Fruit fly (Drosophila melanogaster) whole organism, embryonic: ENCODE data around the gene Cdk1.
A peak's percentile ranks its signal among the peaks of the same experiment; 100 is the strongest.

Experiments
- Atf3 ChIP-seq: fragments of 200-800 bp; sonication (Bioruptor generic); optimal IDR thresholded peaks from 3 replicates; lab custom pipeline; 2016; ENCODE audit warnings: missing biosample characterization, missing genetic modification characterization
- BEAF-32 ChIP-seq: fragments of 200-800 bp; sonication (Bioruptor generic); optimal IDR thresholded peaks from 3 replicates; lab custom pipeline; 2017; ENCODE audit warnings: missing biosample characterization, missing genetic modification characterization, mild to moderate bottlenecking, moderate library complexity, missing genetic modification reagents
- Bteb2 ChIP-seq: fragments of 200-800 bp; sonication (Bioruptor generic); optimal IDR thresholded peaks from 2 replicates; lab custom pipeline; 2016; ENCODE audit warnings: missing biosample characterization, missing genetic modification characterization
- CG10274 ChIP-seq: fragments of 200-800 bp; sonication (Bioruptor generic); optimal IDR thresholded peaks from 3 replicates; lab custom pipeline; 2017; ENCODE audit warnings: missing biosample characterization, mild to moderate bottlenecking, missing genetic modification characterization
- CG10321 ChIP-seq: fragments of 200-800 bp; sonication (Bioruptor generic); IDR thresholded peaks from 2 replicates; pipeline ENCODE4 v1.3.6; 2022; ENCODE audit warnings: missing biosample characterization, missing genetic modification characterization
- CG1233 ChIP-seq: fragments of 200-800 bp; sonication (Bioruptor generic); optimal IDR thresholded peaks from 4 replicates; lab custom pipeline; 2018; ENCODE audit warnings: missing biosample characterization, mild to moderate bottlenecking, missing genetic modification characterization
- CG12769 ChIP-seq: fragments of 200-800 bp; sonication (Bioruptor generic); optimal IDR thresholded peaks from 2 replicates; lab custom pipeline; 2019; ENCODE audit warnings: missing biosample characterization, mild to moderate bottlenecking, missing genetic modification characterization, moderate library complexity
- CG12942 ChIP-seq: fragments of 200-800 bp; sonication (Bioruptor generic); optimal IDR thresholded peaks from 3 replicates; lab custom pipeline; 2016; ENCODE audit warnings: missing biosample characterization, missing genetic modification characterization
- CG14667 ChIP-seq: fragments of 200-800 bp; sonication (Bioruptor generic); IDR thresholded peaks from 2 replicates; pipeline ENCODE4 v1.3.6; 2022; ENCODE audit warnings: missing biosample characterization, missing genetic modification characterization
- CG17568 ChIP-seq: fragments of 200-800 bp; sonication (Bioruptor generic); optimal IDR thresholded peaks from 2 replicates; lab custom pipeline; 2018; ENCODE audit warnings: missing biosample characterization, mild to moderate bottlenecking, missing genetic modification characterization, moderate library complexity
- CG17612 ChIP-seq: fragments of 200-800 bp; sonication (Bioruptor generic); IDR thresholded peaks from 2 replicates; pipeline ENCODE4 v1.3.6; 2022; ENCODE audit warnings: missing biosample characterization, missing genetic modification characterization
- CG18011 ChIP-seq: fragments of 200-800 bp; sonication (Bioruptor generic); optimal IDR thresholded peaks from 2 replicates; lab custom pipeline; 2017; ENCODE audit warnings: missing biosample characterization, missing genetic modification characterization, mild to moderate bottlenecking, moderate library complexity, missing genotype
- CG2120 ChIP-seq: fragments of 200-800 bp; sonication (Bioruptor generic); optimal IDR thresholded peaks from 3 replicates; lab custom pipeline; 2016; ENCODE audit warnings: missing biosample characterization, missing genetic modification characterization
- CG2199 ChIP-seq: fragments of 200-800 bp; sonication (Bioruptor generic); IDR thresholded peaks from 3 replicates; pipeline ENCODE4 v1.3.6; 2022; ENCODE audit warnings: missing biosample characterization, missing genetic modification characterization
- CG30020 ChIP-seq: fragments of 200-800 bp; optimal IDR thresholded peaks from 2 replicates; lab custom pipeline; 2019; ENCODE audit warnings: missing biosample characterization, mild to moderate bottlenecking, missing genetic modification characterization, moderate library complexity
- CG32772 ChIP-seq: fragments of 200-800 bp; sonication (Bioruptor generic); IDR thresholded peaks from 2 replicates; pipeline ENCODE4 v1.3.6; 2022; ENCODE audit warnings: missing biosample characterization, missing genetic modification characterization
- CG3838 ChIP-seq: fragments of 200-800 bp; sonication (Bioruptor generic); optimal IDR thresholded peaks from 3 replicates; lab custom pipeline; 2016; ENCODE audit warnings: missing biosample characterization, missing genetic modification characterization
- CG6254 ChIP-seq: fragments of 200-800 bp; sonication (Bioruptor generic); optimal IDR thresholded peaks from 3 replicates; lab custom pipeline; 2017; ENCODE audit warnings: mild to moderate bottlenecking, missing biosample characterization, missing genetic modification reagents, missing genetic modification characterization
- CG8281 ChIP-seq: fragments of 200-800 bp; sonication (Bioruptor generic); optimal IDR thresholded peaks from 2 replicates; lab custom pipeline; 2018; ENCODE audit warnings: missing biosample characterization, mild to moderate bottlenecking, missing genetic modification characterization, moderate library complexity
- Chrac-16 ChIP-seq: fragments of 200-800 bp; sonication (Bioruptor generic); optimal IDR thresholded peaks from 3 replicates; lab custom pipeline; 2016; ENCODE audit warnings: missing biosample characterization, missing genetic modification characterization
- CkIIα-i1 ChIP-seq: fragments of 200-800 bp; sonication (Bioruptor generic); IDR thresholded peaks from 2 replicates; pipeline ENCODE4 v1.3.6; 2022; ENCODE audit warnings: missing biosample characterization, missing genetic modification characterization
- Dek ChIP-seq: fragments of 200-800 bp; sonication (Bioruptor generic); optimal IDR thresholded peaks from 3 replicates; lab custom pipeline; 2019; ENCODE audit warnings: missing biosample characterization, mild to moderate bottlenecking, missing genetic modification characterization, moderate library complexity
- ERR ChIP-seq: fragments of 200-800 bp; sonication (Bioruptor generic); optimal IDR thresholded peaks from 2 replicates; lab custom pipeline; 2016; ENCODE audit warnings: missing biosample characterization, missing genetic modification characterization
- Elba2 ChIP-seq: fragments of 200-800 bp; sonication (Bioruptor generic); optimal IDR thresholded peaks from 3 replicates; lab custom pipeline; 2016; ENCODE audit warnings: missing biosample characterization, missing genetic modification characterization
- Fer3 ChIP-seq: fragments of 200-800 bp; sonication (Bioruptor generic); optimal IDR thresholded peaks from 2 replicates; lab custom pipeline; 2018; ENCODE audit warnings: missing biosample characterization, mild to moderate bottlenecking, missing genetic modification characterization, moderate library complexity
- HLH3B ChIP-seq: fragments of 200-800 bp; sonication (Bioruptor generic); IDR thresholded peaks from 2 replicates; pipeline ENCODE4 v1.3.6; 2022; ENCODE audit warnings: missing biosample characterization, missing genetic modification characterization
- HLHmδ ChIP-seq: fragments of 200-800 bp; sonication (Bioruptor generic); optimal IDR thresholded peaks from 2 replicates; lab custom pipeline; 2018; ENCODE audit warnings: missing biosample characterization, mild to moderate bottlenecking, missing genetic modification characterization, moderate library complexity
- Hey ChIP-seq: fragments of 200-800 bp; sonication (Bioruptor generic); optimal IDR thresholded peaks from 3 replicates; lab custom pipeline; 2018; ENCODE audit warnings: missing biosample characterization, mild to moderate bottlenecking, missing genetic modification characterization
- Hmx ChIP-seq: fragments of 200-800 bp; sonication (Bioruptor generic); optimal IDR thresholded peaks from 2 replicates; lab custom pipeline; 2016; ENCODE audit warnings: missing biosample characterization, missing genetic modification characterization
- Lhr ChIP-seq: fragments of 200-800 bp; sonication (Bioruptor generic); optimal IDR thresholded peaks from 3 replicates; lab custom pipeline; 2017; ENCODE audit warnings: mild to moderate bottlenecking, missing biosample characterization, missing genetic modification reagents, missing genetic modification characterization
- Lim3 ChIP-seq: fragments of 200-800 bp; sonication (Bioruptor generic); IDR thresholded peaks from 2 replicates; pipeline ENCODE4 v1.3.6; 2022; ENCODE audit warnings: missing biosample characterization, missing genetic modification characterization
- Meics ChIP-seq: fragments of 200-800 bp; sonication (Bioruptor generic); optimal IDR thresholded peaks from 2 replicates; lab custom pipeline; 2017; ENCODE audit warnings: missing biosample characterization, mild to moderate bottlenecking, missing genetic modification characterization
- Nf-YB ChIP-seq: fragments of 200-800 bp; sonication (Bioruptor generic); optimal IDR thresholded peaks from 3 replicates; lab custom pipeline; 2019; ENCODE audit warnings: missing biosample characterization, mild to moderate bottlenecking, missing genetic modification characterization, moderate library complexity
- TFAM ChIP-seq: fragments of 200-800 bp; sonication (Bioruptor generic); optimal IDR thresholded peaks from 2 replicates; lab custom pipeline; 2017; ENCODE audit warnings: missing biosample characterization, missing genetic modification characterization, inconsistent platforms
- Xbp1 ChIP-seq: fragments of 200-800 bp; sonication (Bioruptor generic); optimal IDR thresholded peaks from 3 replicates; lab custom pipeline; 2016; ENCODE audit warnings: missing biosample characterization, mild to moderate bottlenecking, missing genetic modification characterization
- ab ChIP-seq: fragments of 200-800 bp; sonication (Bioruptor generic); optimal IDR thresholded peaks from 2 replicates; lab custom pipeline; 2016; ENCODE audit warnings: missing biosample characterization, missing genetic modification characterization
- crp ChIP-seq, 2 experiments: fragments of 200-800 bp; sonication (Bioruptor generic); optimal IDR thresholded peaks; 2 replicates in 1 of 2; 3 replicates in 1 of 2; lab custom pipeline; 2017; ENCODE audit warnings: missing biosample characterization in 2 of 2, missing genetic modification characterization in 2 of 2, mild to moderate bottlenecking in 1 of 2, moderate library complexity in 1 of 2
- grn ChIP-seq: fragments of 200-800 bp; sonication (Bioruptor generic); optimal IDR thresholded peaks from 3 replicates; lab custom pipeline; 2017; ENCODE audit warnings: missing biosample characterization, missing genetic modification characterization
- hb ChIP-seq: fragments of 200-800 bp; sonication (Bioruptor generic); IDR thresholded peaks from 3 replicates; pipeline ENCODE4 v1.3.6; 2022; ENCODE audit warnings: missing biosample characterization, missing genetic modification characterization; ENCODE audit not compliant: partially characterized antibody
- ind ChIP-seq: fragments of 200-800 bp; sonication (Bioruptor generic); optimal IDR thresholded peaks from 3 replicates; lab custom pipeline; 2016; ENCODE audit warnings: missing biosample characterization, missing genetic modification characterization
- jumu ChIP-seq: fragments of 200-800 bp; sonication (Bioruptor generic); optimal IDR thresholded peaks from 3 replicates; lab custom pipeline; 2016; ENCODE audit warnings: missing biosample characterization, missing genetic modification characterization
- lmd ChIP-seq: fragments of 200-800 bp; sonication (Bioruptor generic); IDR thresholded peaks from 2 replicates; pipeline ENCODE4 v1.3.6; 2022; ENCODE audit warnings: missing biosample characterization, missing genetic modification characterization
- mam ChIP-seq: fragments of 200-800 bp; sonication (Bioruptor generic); optimal IDR thresholded peaks from 3 replicates; lab custom pipeline; 2016; ENCODE audit warnings: missing biosample characterization, missing genetic modification characterization
- nmo ChIP-seq: fragments of 200-800 bp; sonication (Bioruptor generic); optimal IDR thresholded peaks from 2 replicates; lab custom pipeline; 2018; ENCODE audit warnings: missing biosample characterization, mild to moderate bottlenecking, missing genetic modification characterization, moderate library complexity
- phol ChIP-seq: fragments of 200-800 bp; sonication (Bioruptor generic); optimal IDR thresholded peaks from 3 replicates; lab custom pipeline; 2018; ENCODE audit warnings: missing biosample characterization, mild to moderate bottlenecking, missing genetic modification characterization, moderate library complexity
- pros ChIP-seq: fragments of 200-800 bp; sonication (Bioruptor generic); optimal IDR thresholded peaks from 3 replicates; lab custom pipeline; 2019; ENCODE audit warnings: missing biosample characterization, mild to moderate bottlenecking, missing genetic modification characterization, moderate library complexity
- sens-2 ChIP-seq: fragments of 200-800 bp; sonication (Bioruptor generic); IDR thresholded peaks from 2 replicates; pipeline ENCODE4 v1.3.6; 2022; ENCODE audit warnings: missing biosample characterization, missing genetic modification characterization
- slou ChIP-seq: fragments of 200-800 bp; sonication (Bioruptor generic); optimal IDR thresholded peaks from 3 replicates; lab custom pipeline; 2016; ENCODE audit warnings: missing biosample characterization, missing genetic modification characterization
- tna ChIP-seq: fragments of 200-800 bp; sonication (Bioruptor generic); IDR thresholded peaks from 2 replicates; pipeline ENCODE4 v1.3.6; 2022; ENCODE audit warnings: missing biosample characterization, missing genetic modification characterization; ENCODE audit not compliant: partially characterized antibody

The Cdk1 gene

DNA sequence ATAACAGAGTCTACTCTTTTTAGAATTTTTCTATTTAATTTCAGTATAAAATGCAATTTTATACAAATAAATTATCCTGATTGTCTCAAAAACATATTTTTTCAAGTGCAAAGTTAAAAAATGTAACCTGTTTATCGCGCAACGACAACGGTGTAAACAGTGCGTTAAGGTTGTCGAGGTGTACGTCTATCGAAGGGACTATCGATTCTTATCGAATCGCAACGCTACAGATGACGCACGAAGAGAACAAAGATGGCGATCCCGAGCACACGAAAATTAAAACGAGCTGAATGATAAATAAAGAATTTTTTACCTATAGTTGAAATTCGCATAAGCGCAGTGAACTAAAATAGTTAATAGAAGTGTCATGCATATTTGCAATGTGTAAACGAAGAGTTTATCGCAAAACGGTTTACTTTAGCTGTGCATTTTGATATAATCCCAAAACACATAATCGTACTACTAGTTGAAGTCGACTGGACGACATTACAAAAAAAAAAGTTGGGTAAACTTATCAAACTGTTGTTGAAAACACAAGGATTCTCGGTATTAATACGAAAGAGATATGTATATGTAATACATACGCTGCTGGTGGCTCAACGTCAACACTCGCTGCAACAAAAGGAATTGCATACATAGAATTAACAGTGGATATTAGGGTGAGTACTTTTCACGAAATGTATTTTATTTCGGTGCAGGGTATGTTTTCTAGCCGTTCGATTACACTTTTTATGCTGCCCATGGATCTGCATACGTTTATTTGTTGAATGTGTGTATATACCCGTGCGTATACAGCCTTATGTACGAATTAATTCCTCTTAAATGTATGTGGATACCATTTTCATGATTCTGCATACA is 2.0 kb upstream of the Cdk1 start, which contains the start of gene da (continued):
- TF ChIP-seq ind (GFP tag; lab: Kevin White, UChicago) = peak; percentile 51
- peak; percentile 99 for TF ChIP-seq CG30020 (tag; lab: Kevin White, UChicago)
- peak; percentile 20 for TF ChIP-seq CG18011 (GFP tag; lab: Kevin White, UChicago)
- peak; percentile 73 for TF ChIP-seq nmo (GFP tag; lab: Kevin White, UChicago)
- peak; percentile 49 for TF ChIP-seq Hmx (GFP tag; lab: Kevin White, UChicago)
- TF ChIP-seq Atf3 = peak; percentile 72
- TF ChIP-seq Meics = peak; percentile 61
- peak in 1 of 2 experiments; percentile 55 for TF ChIP-seq crp (GFP tag; optimal IDR thresholded peaks at IDR 0.05; lab: Kevin White, UChicago)
- TF ChIP-seq Nf-YB (GFP tag; lab: Kevin White, UChicago) = peak; percentile 38
- peak; percentile 52 for TF ChIP-seq HLH3B (GFP tag; lab: Robert Waterston, UW)
- peak; percentile 70 for TF ChIP-seq mam (GFP tag; lab: Kevin White, UChicago)
- no peak for TF ChIP-seq ERR (GFP tag; lab: Kevin White, UChicago)
- no peak for TF ChIP-seq HLHmδ (GFP tag; lab: Kevin White, UChicago)
- TF ChIP-seq grn = peak; percentile 34
- TF ChIP-seq Chrac-16 = peak; percentile 56
- TF ChIP-seq CG17612 (GFP tag; lab: Robert Waterston, UW) = no peak
- no peak for TF ChIP-seq ab (GFP tag; lab: Kevin White, UChicago)
- TF ChIP-seq Fer3 (tag; lab: Kevin White, UChicago) = peak; percentile 65
- no peak for TF ChIP-seq Lim3 (GFP tag; lab: Robert Waterston, UW)
- no peak for TF ChIP-seq Hey (tag; lab: Kevin White, UChicago)
- no peak for TF ChIP-seq CkIIα-i1 (GFP tag; lab: Robert Waterston, UW)
- TF ChIP-seq CG14667 (GFP tag; lab: Robert Waterston, UW) = no peak
- TF ChIP-seq Elba2 = no peak
- TF ChIP-seq phol (tag; lab: Kevin White, UChicago) = peak; percentile 100
- peak; percentile 13; the same call in 1 of the 2 replicates for TF ChIP-seq tna (GFP tag; lab: Robert Waterston, UW)
- TF ChIP-seq BEAF-32 = peak; percentile 69
- TF ChIP-seq Xbp1 = peak; percentile 73
- TF ChIP-seq Dek = peak; percentile 65
- TF ChIP-seq CG32772 (GFP tag; lab: Robert Waterston, UW) = no peak; the same call in 1 of the 2 replicates
- peak; percentile 24 for TF ChIP-seq CG17568 (GFP tag; lab: Kevin White, UChicago)
- TF ChIP-seq CG10274 (GFP tag; lab: Kevin White, UChicago) = no peak
- TF ChIP-seq TFAM (GFP tag; lab: Kevin White, UChicago) = no peak
- peak; percentile 67 for TF ChIP-seq Bteb2
- TF ChIP-seq CG2199 = 0 out of 3 replicates have a peak, but pooled peaks have one; percentile 68
- TF ChIP-seq CG12942 (GFP tag; lab: Kevin White, UChicago) = peak; percentile 22
- TF ChIP-seq CG10321 (GFP tag; lab: Robert Waterston, UW) = no peak
- TF ChIP-seq Lhr (GFP tag; lab: Kevin White, UChicago) = peak; percentile 23
- no peak for TF ChIP-seq CG12769 (tag; lab: Kevin White, UChicago)
- no peak for TF ChIP-seq lmd (GFP tag; lab: Robert Waterston, UW)
- TF ChIP-seq CG8281 = no peak
- no peak for TF ChIP-seq slou
- TF ChIP-seq CG3838 (GFP tag; lab: Kevin White, UChicago) = no peak
- peak; percentile 79 for TF ChIP-seq CG2120
- TF ChIP-seq hb (GFP tag; lab: Robert Waterston, UW) = no peak
- no peak for TF ChIP-seq pros
- no peak for TF ChIP-seq CG1233 (GFP tag; lab: Kevin White, UChicago)
- TF ChIP-seq jumu (GFP tag; lab: Kevin White, UChicago) = peak; percentile 64
- TF ChIP-seq CG6254 = no peak
- no peak for TF ChIP-seq sens-2 (GFP tag; lab: Robert Waterston, UW)
